Fruit fly (Drosophila melanogaster) whole organism, embryonic: ENCODE measurements around the gene CG10140.
A peak's percentile ranks its signal among the peaks of the same experiment; 100 is the strongest.

Experiments
- Aef1 ChIP-seq: fragments of 200-800 bp; sonication (Bioruptor generic); IDR thresholded peaks from 3 replicates; pipeline ENCODE4 v1.3.6; 2022; ENCODE audit warnings: missing biosample characterization, missing genetic modification characterization
- CG10209 ChIP-seq: fragments of 200-800 bp; sonication (Bioruptor generic); optimal IDR thresholded peaks from 3 replicates; lab custom pipeline; 2017; ENCODE audit warnings: missing biosample characterization, mild to moderate bottlenecking, missing genetic modification characterization, missing genetic modification reagents
- CG10431 ChIP-seq: fragments of 200-800 bp; sonication (Bioruptor generic); optimal IDR thresholded peaks from 3 replicates; lab custom pipeline; 2018; ENCODE audit warnings: missing biosample characterization, mild to moderate bottlenecking, missing genetic modification characterization
- CG11093 ChIP-seq: fragments of 200-800 bp; sonication (Bioruptor generic); IDR thresholded peaks from 3 replicates; pipeline ENCODE4 v1.3.6; 2022; ENCODE audit warnings: missing biosample characterization, missing genetic modification characterization
- CG1233 ChIP-seq: fragments of 200-800 bp; sonication (Bioruptor generic); optimal IDR thresholded peaks from 4 replicates; lab custom pipeline; 2018; ENCODE audit warnings: missing biosample characterization, mild to moderate bottlenecking, missing genetic modification characterization
- CG14441 ChIP-seq: fragments of 200-800 bp; sonication (Bioruptor generic); IDR thresholded peaks from 2 replicates; pipeline ENCODE4 v1.3.6; 2022; ENCODE audit warnings: missing biosample characterization, missing genetic modification characterization
- CG16779 ChIP-seq: fragments of 200-800 bp; sonication (Bioruptor generic); IDR thresholded peaks from 2 replicates; pipeline ENCODE4 v1.3.6; 2022; ENCODE audit warnings: missing biosample characterization, missing genetic modification characterization
- CG17912 ChIP-seq: fragments of 200-800 bp; sonication (Bioruptor generic); optimal IDR thresholded peaks from 2 replicates; lab custom pipeline; 2018; ENCODE audit warnings: missing biosample characterization, mild to moderate bottlenecking, missing genetic modification characterization
- CG18011 ChIP-seq: fragments of 200-800 bp; sonication (Bioruptor generic); optimal IDR thresholded peaks from 2 replicates; lab custom pipeline; 2017; ENCODE audit warnings: missing biosample characterization, missing genetic modification characterization, mild to moderate bottlenecking, moderate library complexity, missing genotype
- CG1832 ChIP-seq: fragments of 200-800 bp; sonication (Bioruptor generic); optimal IDR thresholded peaks from 2 replicates; lab custom pipeline; 2017; ENCODE audit warnings: missing biosample characterization, mild to moderate bottlenecking, missing genetic modification characterization, inconsistent platforms
- CG18599 ChIP-seq: fragments of 200-800 bp; sonication (Bioruptor generic); optimal IDR thresholded peaks from 3 replicates; lab custom pipeline; 2017; ENCODE audit warnings: missing biosample characterization, missing genetic modification characterization, mild to moderate bottlenecking, moderate library complexity, missing genetic modification reagents
- CG32767 ChIP-seq: fragments of 200-800 bp; sonication (Bioruptor generic); IDR thresholded peaks from 2 replicates; pipeline ENCODE4 v1.3.6; 2022; ENCODE audit warnings: missing biosample characterization, missing genetic modification characterization
- CG34376 ChIP-seq: fragments of 200-800 bp; sonication (Bioruptor generic); optimal IDR thresholded peaks from 2 replicates; lab custom pipeline; 2018; ENCODE audit warnings: missing biosample characterization, mild to moderate bottlenecking, missing genetic modification characterization
- CG4360 ChIP-seq: fragments of 200-800 bp; sonication (Bioruptor generic); IDR thresholded peaks from 2 replicates; pipeline ENCODE4 v1.3.6; 2022; ENCODE audit warnings: missing biosample characterization, missing genetic modification characterization
- CG5953 ChIP-seq: fragments of 200-800 bp; sonication (Bioruptor generic); IDR thresholded peaks from 2 replicates; pipeline ENCODE4 v1.3.6; 2022; ENCODE audit warnings: missing biosample characterization, missing genetic modification characterization
- CG7786 ChIP-seq: fragments of 200-800 bp; sonication (Bioruptor generic); optimal IDR thresholded peaks from 2 replicates; lab custom pipeline; 2016; ENCODE audit warnings: missing biosample characterization, missing genetic modification characterization
- CG7839 ChIP-seq: fragments of 200-800 bp; sonication (Bioruptor generic); optimal IDR thresholded peaks from 3 replicates; lab custom pipeline; 2018; ENCODE audit warnings: missing biosample characterization, mild to moderate bottlenecking, missing genetic modification characterization, moderate library complexity
- CG9437 ChIP-seq: fragments of 200-800 bp; sonication (Bioruptor generic); optimal IDR thresholded peaks from 2 replicates; lab custom pipeline; 2018; ENCODE audit warnings: missing biosample characterization, mild to moderate bottlenecking, missing genetic modification characterization
- CrebB ChIP-seq: fragments of 200-800 bp; sonication (Bioruptor generic); optimal IDR thresholded peaks from 3 replicates; lab custom pipeline; 2018; ENCODE audit warnings: missing biosample characterization, mild to moderate bottlenecking, missing genetic modification characterization
- D19B ChIP-seq: fragments of 200-800 bp; sonication (Bioruptor generic); optimal IDR thresholded peaks from 2 replicates; lab custom pipeline; 2017; ENCODE audit warnings: missing biosample characterization, mild to moderate bottlenecking, missing genetic modification characterization
- Dek ChIP-seq: fragments of 200-800 bp; sonication (Bioruptor generic); optimal IDR thresholded peaks from 3 replicates; lab custom pipeline; 2019; ENCODE audit warnings: missing biosample characterization, mild to moderate bottlenecking, missing genetic modification characterization, moderate library complexity
- Dip3 ChIP-seq: fragments of 200-800 bp; sonication (Bioruptor generic); optimal IDR thresholded peaks from 3 replicates; lab custom pipeline; 2016; ENCODE audit warnings: missing biosample characterization, missing genetic modification characterization
- Dp ChIP-seq: fragments of 200-800 bp; sonication (Bioruptor generic); optimal IDR thresholded peaks from 2 replicates; lab custom pipeline; 2018; ENCODE audit warnings: missing biosample characterization, mild to moderate bottlenecking, missing genetic modification characterization, moderate library complexity
- Hey ChIP-seq: fragments of 200-800 bp; sonication (Bioruptor generic); optimal IDR thresholded peaks from 3 replicates; lab custom pipeline; 2018; ENCODE audit warnings: missing biosample characterization, mild to moderate bottlenecking, missing genetic modification characterization
- Mes4 ChIP-seq: fragments of 200-800 bp; sonication (Bioruptor generic); optimal IDR thresholded peaks from 2 replicates; lab custom pipeline; 2016; ENCODE audit warnings: missing biosample characterization, missing genetic modification characterization
- Six4 ChIP-seq: fragments of 200-800 bp; sonication (Bioruptor generic); optimal IDR thresholded peaks from 2 replicates; lab custom pipeline; 2016; ENCODE audit warnings: missing biosample characterization, missing genetic modification characterization
- Sry-β ChIP-seq: fragments of 200-800 bp; sonication (Bioruptor generic); optimal IDR thresholded peaks from 2 replicates; lab custom pipeline; 2018; ENCODE audit warnings: missing biosample characterization, mild to moderate bottlenecking, missing genetic modification characterization, moderate library complexity
- ap ChIP-seq: fragments of 200-800 bp; sonication (Bioruptor generic); IDR thresholded peaks from 2 replicates; pipeline ENCODE4 v1.3.6; 2022; ENCODE audit warnings: missing biosample characterization, missing genetic modification characterization
- bbx ChIP-seq: fragments of 200-800 bp; sonication (Bioruptor generic); IDR thresholded peaks from 2 replicates; pipeline ENCODE4 v1.3.6; 2022; ENCODE audit warnings: missing biosample characterization, missing genetic modification characterization; ENCODE audit not compliant: partially characterized antibody
- cas ChIP-seq: fragments of 200-800 bp; sonication (Bioruptor generic); IDR thresholded peaks from 2 replicates; pipeline ENCODE4 v1.3.6; 2022; ENCODE audit warnings: missing biosample characterization, missing genetic modification characterization
- cato ChIP-seq: fragments of 200-800 bp; sonication (Bioruptor generic); optimal IDR thresholded peaks from 2 replicates; lab custom pipeline; 2016; ENCODE audit warnings: missing biosample characterization, missing genetic modification characterization, borderline replicate concordance
- ci ChIP-seq: fragments of 200-800 bp; sonication (Bioruptor generic); IDR thresholded peaks from 3 replicates; pipeline ENCODE4 v1.3.6; 2022; ENCODE audit warnings: missing biosample characterization, missing genetic modification characterization
- crc ChIP-seq: fragments of 200-800 bp; sonication (Bioruptor generic); optimal IDR thresholded peaks from 2 replicates; lab custom pipeline; 2016; ENCODE audit warnings: missing biosample characterization, missing genetic modification characterization
- crol ChIP-seq: fragments of 200-800 bp; sonication (Bioruptor generic); IDR thresholded peaks from 2 replicates; pipeline ENCODE4 v1.3.6; 2022; ENCODE audit warnings: missing biosample characterization, missing genetic modification characterization
- crp ChIP-seq, 2 experiments: fragments of 200-800 bp; sonication (Bioruptor generic); optimal IDR thresholded peaks; 2 replicates in 1 of 2; 3 replicates in 1 of 2; lab custom pipeline; 2017; ENCODE audit warnings: missing biosample characterization in 2 of 2, missing genetic modification characterization in 2 of 2, mild to moderate bottlenecking in 1 of 2, moderate library complexity in 1 of 2
- ftz-f1 ChIP-seq: fragments of 200-800 bp; sonication (Bioruptor generic); optimal IDR thresholded peaks from 2 replicates; lab custom pipeline; 2016; ENCODE audit warnings: missing biosample characterization, missing genetic modification characterization
- mirr ChIP-seq: fragments of 200-800 bp; sonication (Bioruptor generic); optimal IDR thresholded peaks from 3 replicates; lab custom pipeline; 2018; ENCODE audit warnings: missing biosample characterization, mild to moderate bottlenecking, missing genetic modification characterization
- nau ChIP-seq: fragments of 200-800 bp; sonication (Bioruptor generic); optimal IDR thresholded peaks from 3 replicates; lab custom pipeline; 2017; ENCODE audit warnings: missing biosample characterization, mild to moderate bottlenecking, missing genetic modification characterization, missing genetic modification reagents
- nerfin-1 ChIP-seq: fragments of 200-800 bp; sonication (Bioruptor generic); optimal IDR thresholded peaks from 3 replicates; lab custom pipeline; 2019; ENCODE audit warnings: missing biosample characterization, mild to moderate bottlenecking, missing genetic modification characterization, moderate library complexity
- otp ChIP-seq: fragments of 200-800 bp; sonication (Bioruptor generic); IDR thresholded peaks from 3 replicates; pipeline ENCODE4, ENCODE4 v1.3.6; 2022; ENCODE audit warnings: missing biosample characterization, missing genetic modification characterization
- scrt ChIP-seq: fragments of 200-800 bp; sonication (Bioruptor generic); optimal IDR thresholded peaks from 2 replicates; lab custom pipeline; 2018; ENCODE audit warnings: missing biosample characterization, mild to moderate bottlenecking, missing genetic modification characterization, moderate library complexity
- slbo ChIP-seq: fragments of 200-800 bp; sonication (Bioruptor generic); IDR thresholded peaks from 2 replicates; pipeline ENCODE4 v1.3.6; 2022; ENCODE audit warnings: missing biosample characterization, missing genetic modification characterization
- sna ChIP-seq: fragments of 200-800 bp; sonication (Bioruptor generic); IDR thresholded peaks from 2 replicates; pipeline ENCODE4 v1.3.6; 2022; ENCODE audit warnings: missing biosample characterization, missing genetic modification characterization; ENCODE audit not compliant: partially characterized antibody
- so ChIP-seq: fragments of 200-800 bp; sonication (Bioruptor generic); IDR thresholded peaks from 3 replicates; pipeline ENCODE4 v1.3.6; 2022; ENCODE audit warnings: missing biosample characterization, missing genetic modification characterization
- toy ChIP-seq: fragments of 200-800 bp; sonication (Bioruptor generic); IDR thresholded peaks from 2 replicates; pipeline ENCODE4 v1.3.6; 2022; ENCODE audit warnings: missing biosample characterization, missing genetic modification characterization
- ttk ChIP-seq: fragments of 200-800 bp; sonication (Bioruptor generic); IDR thresholded peaks from 2 replicates; pipeline ENCODE4 v2.1.2; 2022; ENCODE audit warnings: missing biosample characterization, missing genetic modification characterization
- wor ChIP-seq: fragments of 200-800 bp; sonication (Bioruptor generic); IDR thresholded peaks from 2 replicates; pipeline ENCODE4 v1.3.6; 2022; ENCODE audit warnings: missing biosample characterization, missing genetic modification characterization
- z ChIP-seq: fragments of 200-800 bp; sonication (Bioruptor generic); IDR thresholded peaks from 3 replicates; pipeline ENCODE4 v1.3.6; 2022; ENCODE audit warnings: missing biosample characterization, missing genetic modification characterization
- zfh2 ChIP-seq: fragments of 200-800 bp; sonication (Bioruptor generic); optimal IDR thresholded peaks from 2 replicates; lab custom pipeline; 2016; ENCODE audit warnings: missing biosample characterization, missing genetic modification characterization

Gene CG10140

DNA sequence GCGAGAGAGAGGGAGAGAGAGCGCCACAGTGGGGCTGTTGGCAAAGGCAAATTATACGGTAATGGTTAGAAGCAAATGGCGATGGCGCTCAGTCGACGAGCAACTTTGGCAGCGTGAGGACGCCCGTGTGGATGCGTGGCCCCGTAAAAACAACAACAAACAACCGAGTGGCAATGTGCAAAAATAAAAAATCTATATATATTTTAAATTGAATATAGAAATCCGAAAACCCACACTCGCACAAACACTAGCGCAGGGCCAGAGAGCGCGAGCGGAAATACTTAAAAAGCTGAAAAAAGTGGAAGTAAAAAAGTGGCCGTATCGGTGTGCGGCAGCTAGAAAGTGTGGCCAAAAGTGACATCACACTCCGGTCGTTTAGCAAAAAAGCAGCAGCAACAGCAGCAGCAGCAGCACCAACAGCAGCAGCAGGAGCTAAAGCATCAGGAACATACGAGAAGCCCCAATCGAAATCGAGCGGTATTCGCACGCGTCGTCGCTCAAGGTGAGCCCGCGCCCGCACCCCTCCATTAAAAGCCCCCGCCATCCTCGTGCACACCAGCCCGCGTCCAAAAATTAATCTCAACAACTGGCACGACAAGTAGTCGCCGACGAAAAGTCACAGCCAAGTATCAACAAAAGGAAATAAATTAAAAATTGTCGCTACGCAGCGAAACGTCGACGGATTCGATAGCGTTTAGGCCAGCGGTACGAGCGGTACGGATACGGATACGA is 37.3 kb upstream of the CG10140 start, which contains the start of gene stv:
stv (plus strand) TSS at position 89 of the 732 bp plus-strand sequence.
- TF ChIP-seq CG1832 (GFP tag; lab: Kevin White, UChicago): no peak
- no peak for TF ChIP-seq CG10209 (GFP tag; lab: Kevin White, UChicago)
- no peak for TF ChIP-seq toy
- no peak for TF ChIP-seq CG17912 (GFP tag; lab: Kevin White, UChicago)
- no peak for TF ChIP-seq cato (GFP tag; lab: Kevin White, UChicago)
- 0 out of 3 replicates have a peak, but pooled peaks have one; percentile 41 for TF ChIP-seq otp (GFP tag; lab: Robert Waterston, UW)
- 0 out of 2 replicates have a peak, but pooled peaks have one; percentile 47 for TF ChIP-seq bbx
- TF ChIP-seq ap (GFP tag; lab: Robert Waterston, UW): no peak
- TF ChIP-seq CG7786: no peak
- no peak for TF ChIP-seq Mes4
- no peak for TF ChIP-seq cas
- peak; percentile 70 for TF ChIP-seq crol (GFP tag; lab: Robert Waterston, UW)
- no peak for TF ChIP-seq crc
- peak; percentile 86 for TF ChIP-seq CG4360 (GFP tag; lab: Robert Waterston, UW)
- TF ChIP-seq Sry-β (GFP tag; lab: Kevin White, UChicago): no peak
- TF ChIP-seq Dek (tag; lab: Kevin White, UChicago): peak; percentile 34
- no peak for TF ChIP-seq wor
- TF ChIP-seq slbo (GFP tag; lab: Robert Waterston, UW): peak; percentile 38; the same call in 1 of the 2 replicates
- no peak for TF ChIP-seq CG11093 (GFP tag; lab: Robert Waterston, UW)
- no peak for TF ChIP-seq nau (GFP tag; lab: Kevin White, UChicago)
- no peak for TF ChIP-seq CrebB
- TF ChIP-seq Aef1 (GFP tag; lab: Robert Waterston, UW): peak; percentile 66
- no peak for TF ChIP-seq Dip3 (GFP tag; lab: Kevin White, UChicago)
- no peak for TF ChIP-seq Six4
- 0 out of 3 replicates have a peak, but pooled peaks have one; percentile 36 for TF ChIP-seq ci (GFP tag; lab: Robert Waterston, UW)
- no peak for TF ChIP-seq scrt
- TF ChIP-seq D19B (GFP tag; lab: Kevin White, UChicago): no peak
- TF ChIP-seq CG14441: peak; percentile 27; the same call in 1 of the 2 replicates
- peak; percentile 10 for TF ChIP-seq CG34376 (GFP tag; lab: Kevin White, UChicago)
- TF ChIP-seq CG18011 (GFP tag; lab: Kevin White, UChicago): no peak
- no peak for TF ChIP-seq sna (GFP tag; lab: Robert Waterston, UW)
- TF ChIP-seq Dp (GFP tag; lab: Kevin White, UChicago): no peak
- TF ChIP-seq CG16779 (GFP tag; lab: Robert Waterston, UW): 0 out of 2 replicates have a peak, but pooled peaks have one; percentile 5
- no peak for TF ChIP-seq CG9437 (GFP tag; lab: Kevin White, UChicago)
- 0 out of 2 replicates have a peak, but pooled peaks have one; percentile 10 for TF ChIP-seq CG32767 (GFP tag; lab: Robert Waterston, UW)
- peak; percentile 8 for TF ChIP-seq CG10431 (GFP tag; lab: Kevin White, UChicago)
- TF ChIP-seq CG1233 (GFP tag; lab: Kevin White, UChicago): no peak
- TF ChIP-seq z (GFP tag; lab: Robert Waterston, UW): 0 out of 3 replicates have a peak, but pooled peaks have one; percentile 31
- peak; percentile 28 for TF ChIP-seq ftz-f1 (GFP tag; lab: Kevin White, UChicago)
- TF ChIP-seq mirr (GFP tag; lab: Kevin White, UChicago): peak; percentile 11
- TF ChIP-seq CG7839 (tag; lab: Kevin White, UChicago): no peak
- TF ChIP-seq so (GFP tag; lab: Robert Waterston, UW): peak; percentile 6; the same call in 1 of the 3 replicates
- TF ChIP-seq CG5953 (GFP tag; lab: Robert Waterston, UW): no peak
- no peak for TF ChIP-seq zfh2 (GFP tag; lab: Kevin White, UChicago)
- TF ChIP-seq nerfin-1 (tag; lab: Kevin White, UChicago): no peak
- no peak for TF ChIP-seq crp (GFP tag; optimal IDR thresholded peaks at IDR 0.05; lab: Kevin White, UChicago)
- peak; percentile 52 for TF ChIP-seq Hey (tag; lab: Kevin White, UChicago)
- no peak for TF ChIP-seq ttk (GFP tag; lab: Robert Waterston, UW)
- TF ChIP-seq CG18599: peak; percentile 39
